Fruit fly (Drosophila melanogaster) whole organism, embryonic: ENCODE data around the gene CG31792.

ENCODE experiments used
- Awh ChIP-seq: fragments of 200-800 bp; sonication (Bioruptor generic); IDR thresholded peaks from 2 replicates; pipeline ENCODE4, ENCODE4 v1.3.6; 2022; ENCODE audit warnings: missing biosample characterization, missing genetic modification characterization
- BEAF-32 ChIP-seq: fragments of 200-800 bp; sonication (Bioruptor generic); optimal IDR thresholded peaks from 3 replicates; lab custom pipeline; 2017; ENCODE audit warnings: missing biosample characterization, missing genetic modification characterization, mild to moderate bottlenecking, moderate library complexity, missing genetic modification reagents
- Bgb ChIP-seq: fragments of 200-800 bp; sonication (Bioruptor generic); IDR thresholded peaks from 2 replicates; pipeline ENCODE4 v1.3.6; 2022; ENCODE audit warnings: missing biosample characterization, missing genetic modification characterization; ENCODE audit not compliant: partially characterized antibody
- BtbVII ChIP-seq: fragments of 200-800 bp; sonication (Bioruptor generic); optimal IDR thresholded peaks from 3 replicates; lab custom pipeline; 2017; ENCODE audit warnings: missing biosample characterization, mild to moderate bottlenecking, missing genetic modification characterization
- CG11723 ChIP-seq: fragments of 200-800 bp; sonication (Bioruptor generic); optimal IDR thresholded peaks from 2 replicates; lab custom pipeline; 2017; ENCODE audit warnings: missing biosample characterization, mild to moderate bottlenecking, missing genetic modification characterization
- CG12744 ChIP-seq: fragments of 200-800 bp; sonication (Bioruptor generic); optimal IDR thresholded peaks from 2 replicates; lab custom pipeline; 2016; ENCODE audit warnings: missing biosample characterization, missing genetic modification characterization
- CG13624 ChIP-seq: fragments of 200-800 bp; sonication (Bioruptor generic); optimal IDR thresholded peaks from 2 replicates; lab custom pipeline; 2016; ENCODE audit warnings: missing biosample characterization, missing genetic modification characterization
- CG14050 ChIP-seq: fragments of 200-800 bp; sonication (Bioruptor generic); IDR thresholded peaks from 3 replicates; pipeline ENCODE4 v1.3.6; 2022; ENCODE audit warnings: missing biosample characterization, missing genetic modification characterization
- CG15011 ChIP-seq: fragments of 200-800 bp; sonication (Bioruptor generic); optimal IDR thresholded peaks from 3 replicates; lab custom pipeline; 2018; ENCODE audit warnings: missing biosample characterization, mild to moderate bottlenecking, missing genetic modification characterization
- CG17328 ChIP-seq: fragments of 200-800 bp; sonication (Bioruptor generic); IDR thresholded peaks from 2 replicates; pipeline ENCODE4 v1.3.6; 2022; ENCODE audit warnings: missing biosample characterization, missing genetic modification characterization
- CG1832 ChIP-seq: fragments of 200-800 bp; sonication (Bioruptor generic); optimal IDR thresholded peaks from 2 replicates; lab custom pipeline; 2017; ENCODE audit warnings: missing biosample characterization, mild to moderate bottlenecking, missing genetic modification characterization, inconsistent platforms
- CG2678 ChIP-seq: fragments of 200-800 bp; sonication (Bioruptor generic); optimal IDR thresholded peaks from 3 replicates; lab custom pipeline; 2019; ENCODE audit warnings: missing biosample characterization, mild to moderate bottlenecking, missing genetic modification characterization, moderate library complexity
- CG2875 ChIP-seq: fragments of 200-800 bp; sonication (Bioruptor generic); optimal IDR thresholded peaks from 2 replicates; lab custom pipeline; 2017; ENCODE audit warnings: missing biosample characterization, mild to moderate bottlenecking, missing genetic modification characterization, missing genetic modification reagents
- CG3163 ChIP-seq: fragments of 200-800 bp; sonication (Bioruptor generic); optimal IDR thresholded peaks from 3 replicates; lab custom pipeline; 2016; ENCODE audit warnings: missing biosample characterization, missing genetic modification characterization
- CG4424 ChIP-seq: fragments of 200-800 bp; sonication (Bioruptor generic); optimal IDR thresholded peaks from 3 replicates; lab custom pipeline; 2016; ENCODE audit warnings: missing biosample characterization, missing genetic modification characterization
- CG7745 ChIP-seq: fragments of 200-800 bp; sonication (Bioruptor generic); optimal IDR thresholded peaks from 2 replicates; lab custom pipeline; 2018; ENCODE audit warnings: missing biosample characterization, mild to moderate bottlenecking, missing genetic modification characterization, moderate library complexity
- CG8281 ChIP-seq: fragments of 200-800 bp; sonication (Bioruptor generic); optimal IDR thresholded peaks from 2 replicates; lab custom pipeline; 2018; ENCODE audit warnings: missing biosample characterization, mild to moderate bottlenecking, missing genetic modification characterization, moderate library complexity
- CG9727 ChIP-seq: fragments of 200-800 bp; sonication (Bioruptor generic); optimal IDR thresholded peaks from 3 replicates; lab custom pipeline; 2017; ENCODE audit warnings: missing biosample characterization, mild to moderate bottlenecking, missing genetic modification characterization
- Dek ChIP-seq: fragments of 200-800 bp; sonication (Bioruptor generic); optimal IDR thresholded peaks from 3 replicates; lab custom pipeline; 2019; ENCODE audit warnings: missing biosample characterization, mild to moderate bottlenecking, missing genetic modification characterization, moderate library complexity
- Ets65A ChIP-seq: fragments of 200-800 bp; sonication (Bioruptor generic); peaks from one replicate; lab custom pipeline; 2016; ENCODE audit warnings: missing biosample characterization, missing genetic modification characterization
- HLH54F ChIP-seq: fragments of 200-800 bp; sonication (Bioruptor generic); optimal IDR thresholded peaks from 3 replicates; lab custom pipeline; 2016; ENCODE audit warnings: missing biosample characterization, missing genetic modification characterization
- MTF-1 ChIP-seq: fragments of 200-800 bp; sonication (Bioruptor generic); optimal IDR thresholded peaks from 2 replicates; lab custom pipeline; 2018; ENCODE audit warnings: missing biosample characterization, mild to moderate bottlenecking, missing genetic modification characterization, borderline replicate concordance
- Mad ChIP-seq: fragments of 200-800 bp; sonication (Bioruptor generic); optimal IDR thresholded peaks from 2 replicates; lab custom pipeline; 2016; ENCODE audit warnings: missing biosample characterization, missing genetic modification characterization
- Max ChIP-seq: fragments of 200-800 bp; sonication (Bioruptor generic); optimal IDR thresholded peaks from 2 replicates; lab custom pipeline; 2016; ENCODE audit warnings: missing biosample characterization, mild to moderate bottlenecking, missing genetic modification characterization
- Med ChIP-seq: fragments of 200-800 bp; sonication (Bioruptor generic); peaks from one replicate; lab custom pipeline; 2016; ENCODE audit warnings: missing biosample characterization, missing genetic modification characterization, mild to moderate bottlenecking, inconsistent platforms, moderate library complexity
- NC2β ChIP-seq: fragments of 200-800 bp; sonication (Bioruptor generic); optimal IDR thresholded peaks from 2 replicates; lab custom pipeline; 2016; ENCODE audit warnings: missing biosample characterization, missing genetic modification characterization
- Six4 ChIP-seq: fragments of 200-800 bp; sonication (Bioruptor generic); optimal IDR thresholded peaks from 2 replicates; lab custom pipeline; 2016; ENCODE audit warnings: missing biosample characterization, missing genetic modification characterization
- Spps ChIP-seq: fragments of 200-800 bp; sonication (Bioruptor generic); optimal IDR thresholded peaks from 2 replicates; lab custom pipeline; 2018; ENCODE audit warnings: missing biosample characterization, mild to moderate bottlenecking, missing genetic modification characterization
- Ssrp ChIP-seq: fragments of 200-800 bp; sonication (Bioruptor generic); optimal IDR thresholded peaks from 2 replicates; lab custom pipeline; 2018; ENCODE audit warnings: missing biosample characterization, mild to moderate bottlenecking, missing genetic modification characterization, moderate library complexity
- Usf ChIP-seq: fragments of 200-800 bp; sonication (Bioruptor generic); optimal IDR thresholded peaks from 2 replicates; lab custom pipeline; 2017; ENCODE audit warnings: missing genotype, missing biosample characterization, missing genetic modification characterization
- abd-A ChIP-seq: fragments of 200-800 bp; sonication (Bioruptor generic); optimal IDR thresholded peaks from 3 replicates; lab custom pipeline; 2019; ENCODE audit warnings: missing biosample characterization, mild to moderate bottlenecking, missing genetic modification characterization, moderate library complexity
- cas ChIP-seq: fragments of 200-800 bp; sonication (Bioruptor generic); IDR thresholded peaks from 2 replicates; pipeline ENCODE4 v1.3.6; 2022; ENCODE audit warnings: missing biosample characterization, missing genetic modification characterization
- crol ChIP-seq: fragments of 200-800 bp; sonication (Bioruptor generic); IDR thresholded peaks from 2 replicates; pipeline ENCODE4 v1.3.6; 2022; ENCODE audit warnings: missing biosample characterization, missing genetic modification characterization
- disco-r ChIP-seq: fragments of 200-800 bp; sonication (Bioruptor generic); optimal IDR thresholded peaks from 2 replicates; lab custom pipeline; 2016; ENCODE audit warnings: missing biosample characterization, missing genetic modification characterization
- dmrt11E ChIP-seq: fragments of 200-800 bp; sonication (Bioruptor generic); optimal IDR thresholded peaks from 3 replicates; lab custom pipeline; 2018; ENCODE audit warnings: missing biosample characterization, mild to moderate bottlenecking, missing genetic modification characterization, moderate library complexity
- ind ChIP-seq: fragments of 200-800 bp; sonication (Bioruptor generic); optimal IDR thresholded peaks from 3 replicates; lab custom pipeline; 2016; ENCODE audit warnings: missing biosample characterization, missing genetic modification characterization
- kah ChIP-seq: fragments of 200-800 bp; sonication (Bioruptor generic); optimal IDR thresholded peaks from 2 replicates; lab custom pipeline; 2018; ENCODE audit warnings: missing biosample characterization, mild to moderate bottlenecking, missing genetic modification characterization
- mam ChIP-seq: fragments of 200-800 bp; sonication (Bioruptor generic); optimal IDR thresholded peaks from 3 replicates; lab custom pipeline; 2016; ENCODE audit warnings: missing biosample characterization, missing genetic modification characterization
- rib ChIP-seq: fragments of 200-800 bp; sonication (Bioruptor generic); IDR thresholded peaks from 2 replicates; pipeline ENCODE4 v1.3.6; 2022; ENCODE audit warnings: missing biosample characterization, missing genetic modification characterization
- sc ChIP-seq, 3 experiments: fragments of >200 bp in 2 of 3; fragments of 200-800 bp in 1 of 3; sonication (Bioruptor generic) in 1 of 3; optimal IDR thresholded peaks; 2 replicates in 2 of 3; 3 replicates in 1 of 3; lab custom pipeline; 2017; ENCODE audit warnings: mild to moderate bottlenecking in 1 of 3, missing biosample characterization in 1 of 3, missing genetic modification characterization in 1 of 3, missing genetic modification reagents in 1 of 3
- sens ChIP-seq: fragments of 200-800 bp; sonication (Bioruptor generic); peaks from one replicate; lab custom pipeline; 2016; ENCODE audit warnings: missing biosample characterization, missing genetic modification characterization
- slp2 ChIP-seq: fragments of 200-800 bp; sonication (Bioruptor generic); optimal IDR thresholded peaks from 2 replicates; lab custom pipeline; 2016; ENCODE audit warnings: missing biosample characterization, missing genetic modification characterization
- sr ChIP-seq: fragments of 200-800 bp; sonication (Bioruptor generic); IDR thresholded peaks from 3 replicates; pipeline ENCODE4 v1.3.6; 2022; ENCODE audit warnings: missing biosample characterization, missing genetic modification characterization
- tap ChIP-seq: fragments of 200-800 bp; optimal IDR thresholded peaks from 3 replicates; lab custom pipeline; 2019; ENCODE audit warnings: missing biosample characterization, mild to moderate bottlenecking, missing genetic modification characterization, moderate library complexity
- tin ChIP-seq: fragments of 200-800 bp; sonication (Bioruptor generic); optimal IDR thresholded peaks from 3 replicates; lab custom pipeline; 2016; ENCODE audit warnings: missing biosample characterization, missing genetic modification characterization
- tio ChIP-seq: fragments of 200-800 bp; sonication (Bioruptor generic); optimal IDR thresholded peaks from 2 replicates; lab custom pipeline; 2017; ENCODE audit warnings: missing biosample characterization, missing genetic modification characterization, inconsistent platforms
- toy ChIP-seq: fragments of 200-800 bp; sonication (Bioruptor generic); IDR thresholded peaks from 2 replicates; pipeline ENCODE4 v1.3.6; 2022; ENCODE audit warnings: missing biosample characterization, missing genetic modification characterization
- zen2 ChIP-seq: fragments of 200-800 bp; sonication (Bioruptor generic); IDR thresholded peaks from 3 replicates; pipeline ENCODE4 v1.3.6; 2022; ENCODE audit warnings: missing biosample characterization, missing genetic modification characterization; ENCODE audit not compliant: partially characterized antibody

Gene CG31792

dm6 chr2L:19021278-19022220 is 24.3 kb downstream of the CG31792 start (continued):
- TF ChIP-seq rib (GFP tag; lab: Robert Waterston, UW) = no peak; the same call in 1 of the 2 replicates
- TF ChIP-seq mam (GFP tag; lab: Kevin White, UChicago) = peak; percentile 20
- TF ChIP-seq dmrt11E (tag; lab: Kevin White, UChicago) = peak; percentile 55
- TF ChIP-seq CG12744 (GFP tag; lab: Kevin White, UChicago) = no peak
- no peak for TF ChIP-seq toy (GFP tag; lab: Robert Waterston, UW)
- peak; percentile 25 for TF ChIP-seq Mad (GFP tag; lab: Kevin White, UChicago)
- peak; percentile 94 for TF ChIP-seq abd-A (tag; lab: Kevin White, UChicago)
- TF ChIP-seq BtbVII (GFP tag; lab: Kevin White, UChicago) = peak; percentile 77
- TF ChIP-seq BEAF-32 (GFP tag; lab: Kevin White, UChicago) = no peak
- TF ChIP-seq HLH54F (GFP tag; lab: Kevin White, UChicago) = peak; percentile 51
- peak; percentile 62 for TF ChIP-seq tin (GFP tag; lab: Kevin White, UChicago)
- TF ChIP-seq CG14050 (GFP tag; lab: Robert Waterston, UW) = peak; percentile 64
- TF ChIP-seq Spps (tag; lab: Kevin White, UChicago) = peak; percentile 49
- peak; percentile 60 for TF ChIP-seq Max (GFP tag; lab: Kevin White, UChicago)
- TF ChIP-seq Awh = 0 out of 2 replicates have a peak, but pooled peaks have one; percentile 34
- peak; percentile 1 for TF ChIP-seq Six4 (GFP tag; lab: Kevin White, UChicago)
- TF ChIP-seq NC2β (GFP tag; lab: Kevin White, UChicago) = no peak
- no peak for TF ChIP-seq Ets65A (GFP tag; lab: Kevin White, UChicago)
- TF ChIP-seq sr (GFP tag; lab: Robert Waterston, UW) = no peak
- TF ChIP-seq Ssrp (tag; lab: Kevin White, UChicago) = peak; percentile 77
- TF ChIP-seq zen2 (GFP tag; lab: Robert Waterston, UW) = no peak
- TF ChIP-seq CG2875 (GFP tag; lab: Kevin White, UChicago) = peak; percentile 68
- TF ChIP-seq crol (GFP tag; lab: Robert Waterston, UW) = peak; percentile 91
- peak; percentile 67 for TF ChIP-seq CG15011 (GFP tag; lab: Kevin White, UChicago)
- TF ChIP-seq Usf (GFP tag; lab: Kevin White, UChicago) = peak; percentile 32
- TF ChIP-seq CG7745 = no peak
- peak; percentile 64 for TF ChIP-seq tap
- TF ChIP-seq sens (GFP tag; lab: Kevin White, UChicago) = peak; percentile 95
- TF ChIP-seq CG1832 (GFP tag; lab: Kevin White, UChicago) = no peak
- TF ChIP-seq cas = no peak; the same call in 1 of the 2 replicates
- TF ChIP-seq MTF-1 = no peak
- TF ChIP-seq ind = peak; percentile 57
- TF ChIP-seq CG11723 = peak; percentile 55
- TF ChIP-seq slp2 = peak; percentile 30
- TF ChIP-seq CG17328 (GFP tag; lab: Robert Waterston, UW) = peak; percentile 70
- TF ChIP-seq CG9727 (GFP tag; lab: Kevin White, UChicago) = peak; percentile 74
- no peak for TF ChIP-seq Bgb (GFP tag; lab: Robert Waterston, UW)
- peak; percentile 4 for TF ChIP-seq CG13624 (GFP tag; lab: Kevin White, UChicago)
- TF ChIP-seq CG4424 (GFP tag; lab: Kevin White, UChicago) = peak; percentile 54
- peak; percentile 67 for TF ChIP-seq tio (GFP tag; lab: Kevin White, UChicago)
- TF ChIP-seq CG8281 (tag; lab: Kevin White, UChicago) = peak; percentile 39
- TF ChIP-seq sc (optimal IDR thresholded peaks at IDR 0.05; lab: Kevin White, UChicago) = no peak
- TF ChIP-seq sc (GFP tag; optimal IDR thresholded peaks at IDR 0.05; lab: Kevin White, UChicago) = peak; percentile 80
- TF ChIP-seq Dek (tag; lab: Kevin White, UChicago) = peak; percentile 78
- peak; percentile 90 for TF ChIP-seq CG2678 (tag; lab: Kevin White, UChicago)
- no peak for TF ChIP-seq CG3163
- TF ChIP-seq Med (GFP tag; lab: Kevin White, UChicago) = peak; percentile 73
- TF ChIP-seq kah (GFP tag; lab: Kevin White, UChicago) = peak; percentile 38
- TF ChIP-seq disco-r (GFP tag; lab: Kevin White, UChicago) = no peak
